Fruit fly (Drosophila melanogaster) whole organism: ENCODE results near the gene Rab3GAP1.

Source experiments
- CG8478 ChIP-seq: fragments of >200 bp; optimal IDR thresholded peaks from 2 replicates; lab custom pipeline; 2018; ENCODE audit warnings: inconsistent platforms
- EcR ChIP-seq, 2 experiments: fragments of >200 bp; optimal IDR thresholded peaks; 2 replicates each; lab custom pipeline; 2017; ENCODE audit warnings: missing biosample characterization in 2 of 2, missing genetic modification characterization in 2 of 2, missing genetic modification reagents in 2 of 2
- usp ChIP-seq: fragments of >200 bp; optimal IDR thresholded peaks from 2 replicates; lab custom pipeline; 2017; ENCODE audit warnings: missing biosample characterization, missing genetic modification characterization, mixed read lengths

dm6 chr2L:1653800-1654199 is 42.8 kb upstream of the Rab3GAP1 start:
- TF ChIP-seq EcR (GFP tag; optimal IDR thresholded peaks at IDR 0.05; lab: Kevin White, UChicago), result no peak
- TF ChIP-seq CG8478 (lab: Kevin White, UChicago), result no peak
- TF ChIP-seq usp, result no peak
